Fruit fly (Drosophila melanogaster): Measurements from ENCODE around the gene CG9519.

- TF ChIP-seq CG17806 (tag; optimal IDR thresholded peaks at IDR 0.05) (no peak), Ets98B (GFP tag; IDR thresholded peaks at IDR 0.05) (no peak), fd96Ca (GFP tag; IDR thresholded peaks at IDR 0.05) (no peak), CG10348 (GFP tag; IDR thresholded peaks at IDR 0.05) (no peak)
These were observed 49.4 kb upstream of the CG9519 start, which contains the start of gene CG9512 for dm6 chrX:14905499-14906044.
